Worm (Caenorhabditis elegans): ENCODE results near the gene W03C9.8.

- TF ChIP-seq nhr-47 (tag; optimal IDR thresholded peaks at IDR 0.05) (no peak), fkh-10 (GFP tag; optimal IDR thresholded peaks at IDR 0.05) (no peak), jun-1 (tag; optimal IDR thresholded peaks at IDR 0.05) (no peak), efl-1 (optimal IDR thresholded peaks at IDR 0.05) (no peak), efl-1 (GFP tag; optimal IDR thresholded peaks at IDR 0.05 in 1 of 2) (no peak), zag-1 (tag; optimal IDR thresholded peaks at IDR 0.05) (no peak), ztf-11 (tag; optimal IDR thresholded peaks at IDR 0.05) (no peak), nhr-28 (tag; optimal IDR thresholded peaks at IDR 0.05) (no peak), ztf-4 (tag; optimal IDR thresholded peaks at IDR 0.05) (no peak), nhr-12 (tag; optimal IDR thresholded peaks at IDR 0.05) (no peak)
Observed at ce11 chrII:11954208-11954607, 5.6 kb downstream of the W03C9.8 start, which contains the start of gene W03C9.6.

Data from whole organism, L1 larva.